Fruit fly (Drosophila melanogaster) whole organism, prepupa: ENCODE data around the gene Ttc30.

Experiments used
- CG11294 ChIP-seq: fragments of 200-800 bp; sonication (Bioruptor generic); IDR thresholded peaks from 2 replicates; pipeline ENCODE4 v1.3.6; 2022; ENCODE audit warnings: missing biosample characterization, missing genetic modification characterization
- CG11902 ChIP-seq: fragments of 200-800 bp; sonication (Bioruptor generic); optimal IDR thresholded peaks from 3 replicates; lab custom pipeline; 2016; ENCODE audit warnings: missing biosample characterization, missing genetic modification characterization
- CG1621 ChIP-seq: fragments of 200-800 bp; sonication (Bioruptor generic); optimal IDR thresholded peaks from 3 replicates; lab custom pipeline; 2018; ENCODE audit warnings: missing biosample characterization, mild to moderate bottlenecking, missing genetic modification characterization
- CG16779 ChIP-seq: fragments of 200-800 bp; sonication (Bioruptor generic); optimal IDR thresholded peaks from 3 replicates; lab custom pipeline; 2017; ENCODE audit warnings: missing biosample characterization, mild to moderate bottlenecking, missing genetic modification characterization
- CG6163 ChIP-seq: fragments of 200-800 bp; sonication (Bioruptor generic); IDR thresholded peaks from 3 replicates; pipeline ENCODE4 v1.3.6; 2022; ENCODE audit warnings: missing biosample characterization, missing genetic modification characterization
- Eip93F ChIP-seq: fragments of 200-800 bp; sonication (Bioruptor generic); optimal IDR thresholded peaks from 2 replicates; lab custom pipeline; 2016; ENCODE audit warnings: missing biosample characterization, mild to moderate bottlenecking, missing genetic modification characterization
- Gug ChIP-seq: fragments of 200-800 bp; sonication (Bioruptor generic); IDR thresholded peaks from 2 replicates; pipeline ENCODE4 v1.3.6; 2022; ENCODE audit warnings: missing biosample characterization, missing genetic modification characterization
- Hr39 ChIP-seq: fragments of 200-800 bp; sonication (Bioruptor generic); optimal IDR thresholded peaks from 2 replicates; lab custom pipeline; 2016; ENCODE audit warnings: missing biosample characterization, missing genetic modification characterization
- acj6 ChIP-seq: fragments of 200-800 bp; sonication (Bioruptor generic); optimal IDR thresholded peaks from 3 replicates; lab custom pipeline; 2016; ENCODE audit warnings: missing biosample characterization, missing genetic modification characterization
- cyc ChIP-seq: fragments of 200-800 bp; sonication (Bioruptor generic); optimal IDR thresholded peaks from 3 replicates; lab custom pipeline; 2016; ENCODE audit warnings: missing biosample characterization, missing genetic modification characterization
- dsx ChIP-seq: fragments of 200-800 bp; optimal IDR thresholded peaks from 3 replicates; lab custom pipeline; 2019; ENCODE audit warnings: missing biosample characterization, mild to moderate bottlenecking, missing genetic modification characterization, moderate library complexity; ENCODE audit not compliant: poor library complexity, severe bottlenecking
- fd59A ChIP-seq: fragments of 200-800 bp; sonication (Bioruptor generic); optimal IDR thresholded peaks from 2 replicates; lab custom pipeline; 2017; ENCODE audit warnings: missing biosample characterization, mild to moderate bottlenecking, missing genetic modification characterization, missing genetic modification reagents
- fd85E ChIP-seq: fragments of 200-800 bp; sonication (Bioruptor generic); optimal IDR thresholded peaks from 3 replicates; lab custom pipeline; 2016; ENCODE audit warnings: missing biosample characterization, missing genetic modification characterization

DNA sequence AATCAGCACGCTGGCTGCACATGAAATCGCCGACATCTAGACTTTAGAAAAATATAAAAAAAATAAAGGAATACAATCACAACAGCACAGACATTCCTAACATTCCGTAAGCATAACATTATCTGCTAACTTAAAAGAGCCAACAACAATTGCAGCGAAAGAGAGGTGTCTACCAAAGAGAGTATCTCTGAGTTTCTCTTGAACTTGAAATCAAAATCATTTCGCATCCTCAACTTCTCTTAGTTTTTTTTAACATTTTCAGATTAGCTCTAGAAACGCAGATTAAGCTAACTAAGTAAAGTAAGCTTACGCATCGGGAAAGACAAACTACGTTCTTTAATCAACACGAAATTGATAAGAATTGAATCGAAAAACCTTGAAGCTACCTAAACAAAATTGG lies 7.0 kb downstream of the Ttc30 start:
- TF ChIP-seq Hr39 (GFP tag; lab: Kevin White, UChicago) (no peak), Gug (no peak), dsx (GFP tag; lab: Kevin White, UChicago) (no peak), acj6 (no peak), fd85E (GFP tag; lab: Kevin White, UChicago) (no peak), CG1621 (tag; lab: Kevin White, UChicago) (no peak), cyc (no peak), CG11902 (no peak), CG16779 (tag; lab: Kevin White, UChicago) (no peak), fd59A (GFP tag; lab: Kevin White, UChicago) (no peak), CG11294 (no peak), Eip93F (GFP tag; lab: Kevin White, UChicago) (no peak), CG6163 (GFP tag; lab: Robert Waterston, UW) (no peak)
